Worm (Caenorhabditis elegans) whole organism, young adult: ENCODE data around the gene W05B10.4.

Experiments
- B0035.1 ChIP-seq: sonication (generic microtip); optimal IDR thresholded peaks from 2 replicates; lab custom pipeline; 2016; ENCODE audit warnings: missing genetic modification characterization, mild to moderate bottlenecking, missing compliant biosample characterization, missing genotype, missing genetic modification reagents
- F33H1.4 ChIP-seq: fragments of 200-800 bp; sonication (Bioruptor generic); IDR thresholded peaks from 2 replicates; pipeline ENCODE4 v1.3.6; 2022; ENCODE audit warnings: missing genetic modification reagents, missing genetic modification characterization, missing compliant biosample characterization
- F49E8.2 ChIP-seq: sonication (generic microtip); optimal IDR thresholded peaks from 3 replicates; lab custom pipeline; 2017; ENCODE audit warnings: missing genetic modification characterization, mild to moderate bottlenecking, missing compliant biosample characterization, antibody characterized with exemption, moderate library complexity; ENCODE audit not compliant: insufficient read depth
- F52B5.7 ChIP-seq: sonication (generic microtip); optimal IDR thresholded peaks from 2 replicates; lab custom pipeline; 2016; ENCODE audit warnings: mild to moderate bottlenecking, missing genetic modification characterization, missing compliant biosample characterization
- F57C9.4 ChIP-seq: sonication (generic microtip); optimal IDR thresholded peaks from 2 replicates; lab custom pipeline; 2017; ENCODE audit warnings: mild to moderate bottlenecking, missing genetic modification characterization, missing compliant biosample characterization
- K11D2.4 ChIP-seq: fragments of 200-800 bp; sonication (Bioruptor generic); IDR thresholded peaks from 2 replicates; pipeline ENCODE4 v1.3.6; 2022; ENCODE audit warnings: missing genetic modification reagents, missing genetic modification characterization, missing compliant biosample characterization
- K12H6.12 ChIP-seq: fragments of 200-800 bp; sonication (Bioruptor generic); optimal IDR thresholded peaks from 2 replicates; lab custom pipeline; 2018; ENCODE audit warnings: mild to moderate bottlenecking, missing genetic modification characterization, missing compliant biosample characterization
- Y79H2A.3 ChIP-seq: fragments of 200-800 bp; sonication (Bioruptor generic); conservative IDR thresholded peaks from 2 replicates; pipeline ENCODE4 v1.3.6; 2022; ENCODE audit warnings: missing genetic modification reagents, missing genetic modification characterization, missing compliant biosample characterization
- Y95B8A.8 ChIP-seq: fragments of 200-800 bp; sonication (Bioruptor generic); IDR thresholded peaks from 2 replicates; pipeline ENCODE4 v1.3.6; 2022; ENCODE audit warnings: missing genetic modification reagents, missing genetic modification characterization, missing compliant biosample characterization
- ZK185.1 ChIP-seq: sonication (generic microtip); optimal IDR thresholded peaks from 2 replicates; lab custom pipeline; 2016; ENCODE audit warnings: mild to moderate bottlenecking, missing genetic modification characterization, missing compliant biosample characterization; ENCODE audit not compliant: poor library complexity, severe bottlenecking
- attf-3 ChIP-seq: fragments of 200-800 bp; sonication (Bioruptor generic); conservative IDR thresholded peaks from 2 replicates; pipeline ENCODE4 v1.3.6; 2022; ENCODE audit warnings: missing genetic modification reagents, missing genetic modification characterization, missing compliant biosample characterization
- attf-6 ChIP-seq: fragments of 200-800 bp; sonication (Bioruptor generic); IDR thresholded peaks from 2 replicates; pipeline ENCODE4 v1.3.6; 2022; ENCODE audit warnings: missing genetic modification reagents, missing genetic modification characterization, missing compliant biosample characterization
- bed-1 ChIP-seq: fragments of 200-800 bp; sonication (Bioruptor generic); IDR thresholded peaks from 2 replicates; pipeline ENCODE4 v1.3.6; 2022; ENCODE audit warnings: missing genetic modification reagents, missing genetic modification characterization, missing compliant biosample characterization
- cebp-1 ChIP-seq, 2 experiments: fragments of 200-800 bp in 1 of 2; sonication (Bioruptor generic) in 1 of 2; sonication (generic microtip) in 1 of 2; IDR thresholded peaks in 1 of 2; optimal IDR thresholded peaks in 1 of 2; 2 replicates each; pipeline versions ENCODE4 v1.3.6 to Lab custom; 2017 to 2022; ENCODE audit warnings: missing compliant biosample characterization in 2 of 2, missing genetic modification characterization in 2 of 2, mild to moderate bottlenecking in 1 of 2, missing genetic modification reagents in 1 of 2, moderate library complexity in 1 of 2
- ceh-27 ChIP-seq: fragments of 200-800 bp; sonication (Bioruptor generic); optimal IDR thresholded peaks from 2 replicates; lab custom pipeline; 2018; ENCODE audit warnings: mild to moderate bottlenecking, missing genetic modification characterization, moderate library complexity, missing compliant biosample characterization
- ceh-58 ChIP-seq: fragments of 200-800 bp; sonication (Bioruptor generic); IDR thresholded peaks from 2 replicates; pipeline ENCODE4 v1.3.6; 2022; ENCODE audit warnings: missing genetic modification characterization, missing compliant biosample characterization
- dpff-1 ChIP-seq: sonication (generic microtip); optimal IDR thresholded peaks from 2 replicates; lab custom pipeline; 2017; ENCODE audit warnings: mild to moderate bottlenecking, missing genetic modification characterization, missing compliant biosample characterization
- egl-18 ChIP-seq: fragments of 200-800 bp; sonication (Bioruptor generic); IDR thresholded peaks from 2 replicates; pipeline ENCODE4 v1.3.6; 2022; ENCODE audit warnings: missing genetic modification reagents, missing genetic modification characterization, missing compliant biosample characterization
- egrh-3 ChIP-seq: fragments of 200-800 bp; sonication (Bioruptor generic); IDR thresholded peaks from 2 replicates; pipeline ENCODE4 v1.3.6; 2022; ENCODE audit warnings: missing genetic modification reagents, missing genetic modification characterization, missing compliant biosample characterization
- ekl-4 ChIP-seq: fragments of 200-800 bp; sonication (Bioruptor generic); IDR thresholded peaks from 2 replicates; pipeline ENCODE4 v1.3.6; 2022; ENCODE audit warnings: missing genetic modification reagents, missing genetic modification characterization, missing compliant biosample characterization
- him-1 ChIP-seq: sonication (generic microtip); optimal IDR thresholded peaks from 2 replicates; lab custom pipeline; 2016; ENCODE audit warnings: missing genotype, missing genetic modification reagents, missing genetic modification characterization, missing compliant biosample characterization
- lin-40 ChIP-seq: sonication (generic microtip); optimal IDR thresholded peaks from 2 replicates; lab custom pipeline; 2016; ENCODE audit warnings: missing genetic modification characterization, mild to moderate bottlenecking, missing compliant biosample characterization, missing genotype, missing genetic modification reagents
- lsl-1 ChIP-seq: fragments of 200-800 bp; sonication (Bioruptor generic); optimal IDR thresholded peaks from 2 replicates; lab custom pipeline; 2018; ENCODE audit warnings: mild to moderate bottlenecking, missing genetic modification characterization, moderate library complexity, missing compliant biosample characterization
- lsy-27 ChIP-seq: sonication (generic microtip); optimal IDR thresholded peaks from 2 replicates; lab custom pipeline; 2017; ENCODE audit warnings: missing genetic modification characterization, mild to moderate bottlenecking, missing compliant biosample characterization, antibody characterized with exemption, missing genotype, borderline replicate concordance; ENCODE audit not compliant: insufficient read depth
- madf-10 ChIP-seq: sonication (generic microtip); optimal IDR thresholded peaks from 2 replicates; lab custom pipeline; 2016; ENCODE audit warnings: mild to moderate bottlenecking, missing genetic modification characterization, missing compliant biosample characterization
- madf-3 ChIP-seq: fragments of 200-800 bp; sonication (Bioruptor generic); IDR thresholded peaks from 2 replicates; pipeline ENCODE4 v1.3.6; 2022; ENCODE audit warnings: missing genetic modification reagents, missing genetic modification characterization, missing compliant biosample characterization
- madf-8 ChIP-seq: fragments of 200-800 bp; sonication (Bioruptor generic); conservative IDR thresholded peaks from 2 replicates; pipeline ENCODE4 v1.3.6; 2022; ENCODE audit warnings: missing genetic modification reagents, missing genetic modification characterization, missing compliant biosample characterization
- nfya-1 ChIP-seq: sonication (generic microtip); optimal IDR thresholded peaks from 2 replicates; lab custom pipeline; 2017; ENCODE audit warnings: antibody characterized with exemption, missing compliant biosample characterization, missing genetic modification characterization, borderline replicate concordance; ENCODE audit not compliant: insufficient read depth
- nhr-179 ChIP-seq: sonication (generic microtip); optimal IDR thresholded peaks from 2 replicates; lab custom pipeline; 2016; ENCODE audit warnings: mild to moderate bottlenecking, missing genetic modification characterization, missing compliant biosample characterization
- nhr-80 ChIP-seq: sonication (generic microtip); optimal IDR thresholded peaks from 2 replicates; lab custom pipeline; 2016; ENCODE audit warnings: missing genetic modification characterization, missing compliant biosample characterization
- pha-4 ChIP-seq: fragments of 150-350 bp; sonication (generic microtip); optimal IDR thresholded peaks from 2 replicates; lab custom pipeline; 2014; ENCODE audit warnings: missing biosample characterization, missing genetic modification reagents, missing genetic modification characterization
- rec-8 ChIP-seq, 2 experiments: sonication (generic microtip); optimal IDR thresholded peaks; 2 replicates each; lab custom pipeline; 2016; ENCODE audit warnings: mild to moderate bottlenecking in 2 of 2, missing genetic modification characterization in 2 of 2, missing genetic modification reagents in 2 of 2, missing genotype in 2 of 2, missing biosample characterization in 1 of 2, missing compliant biosample characterization in 1 of 2, moderate library complexity in 1 of 2
- tbp1 ChIP-seq: fragments of 200-800 bp; sonication (Bioruptor generic); optimal IDR thresholded peaks from 2 replicates; lab custom pipeline; 2018; ENCODE audit warnings: mild to moderate bottlenecking, missing genetic modification characterization, missing compliant biosample characterization
- unc-130 ChIP-seq: sonication (generic microtip); optimal IDR thresholded peaks from 2 replicates; lab custom pipeline; 2016; ENCODE audit warnings: missing genetic modification reagents, missing genetic modification characterization, missing compliant biosample characterization
- unc-62 ChIP-seq: fragments of 150-350 bp; optimal IDR thresholded peaks from 2 replicates; lab custom pipeline; 2014; ENCODE audit warnings: missing biosample characterization, missing genetic modification reagents, missing genetic modification characterization
- xnd-1 ChIP-seq: sonication (generic microtip); optimal IDR thresholded peaks from 2 replicates; lab custom pipeline; 2016; ENCODE audit warnings: missing genotype, missing genetic modification reagents, missing genetic modification characterization, missing compliant biosample characterization
- zim-3 ChIP-seq: sonication (generic microtip); optimal IDR thresholded peaks from 2 replicates; lab custom pipeline; 2017; ENCODE audit warnings: mild to moderate bottlenecking, missing genetic modification characterization, moderate library complexity, missing compliant biosample characterization
- ztf-25 ChIP-seq: fragments of 200-800 bp; sonication (Bioruptor generic); IDR thresholded peaks from 2 replicates; pipeline ENCODE4 v1.3.6; 2022; ENCODE audit warnings: missing genetic modification reagents, missing genetic modification characterization, missing compliant biosample characterization
- ztf-28 ChIP-seq: fragments of 200-800 bp; sonication (Bioruptor generic); IDR thresholded peaks from 2 replicates; pipeline ENCODE4 v1.3.6; 2022; ENCODE audit warnings: missing genetic modification reagents, missing genetic modification characterization, missing compliant biosample characterization

The W05B10.4 gene

DNA sequence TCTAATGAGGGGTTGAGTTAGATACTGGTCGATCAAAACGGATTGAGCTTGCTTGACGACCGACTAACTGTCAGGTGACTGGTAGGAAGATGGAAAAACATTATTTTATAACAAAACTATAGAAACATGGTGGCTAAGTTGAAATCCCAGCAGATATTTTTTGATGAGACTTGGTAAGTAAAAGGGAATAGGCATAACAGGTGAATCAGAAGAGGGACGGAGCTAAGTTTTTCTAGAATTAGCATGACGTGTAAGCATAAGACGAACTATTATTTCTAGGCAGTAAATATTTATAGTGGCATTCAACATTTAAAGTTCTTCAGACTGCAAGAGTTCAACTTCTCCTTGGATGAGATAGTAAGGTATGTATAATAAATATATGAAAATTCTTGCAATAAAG is 23.5 kb upstream of the W05B10.4 start, which contains the start of gene F56H9.8:
Gene F56H9.8, plus strand, starts transcription at position 301 of the 400 bp plus-strand sequence.
- no peak for TF ChIP-seq unc-62 (GFP tag; lab: Kevin White, UChicago)
- TF ChIP-seq F57C9.4 (tag; lab: Kevin White, UChicago) = no peak
- no peak for TF ChIP-seq cebp-1 (GFP tag; IDR thresholded peaks at IDR 0.05; lab: Robert Waterston, UW)
- no peak for TF ChIP-seq cebp-1 (tag; optimal IDR thresholded peaks at IDR 0.05; lab: Kevin White, UChicago)
- no peak for TF ChIP-seq ceh-27 (GFP tag; lab: Kevin White, UChicago)
- no peak for TF ChIP-seq ekl-4 (GFP tag; lab: Robert Waterston, UW)
- no peak for TF ChIP-seq F33H1.4
- no peak for TF ChIP-seq pha-4
- TF ChIP-seq lsl-1 (GFP tag; lab: Kevin White, UChicago) = no peak
- TF ChIP-seq him-1 (tag; lab: Kevin White, UChicago) = no peak
- no peak for TF ChIP-seq nhr-179 (tag; lab: Kevin White, UChicago)
- TF ChIP-seq F49E8.2 (tag; lab: Kevin White, UChicago) = no peak
- TF ChIP-seq F52B5.7 = no peak
- no peak for TF ChIP-seq lsy-27 (tag; lab: Kevin White, UChicago)
- no peak for TF ChIP-seq xnd-1
- no peak for TF ChIP-seq egl-18 (GFP tag; lab: Robert Waterston, UW)
- TF ChIP-seq dpff-1 (tag; lab: Kevin White, UChicago) = no peak
- TF ChIP-seq zim-3 (tag; lab: Kevin White, UChicago) = no peak
- no peak for TF ChIP-seq Y95B8A.8 (GFP tag; lab: Robert Waterston, UW)
- TF ChIP-seq attf-6 (GFP tag; lab: Robert Waterston, UW) = no peak
- no peak for TF ChIP-seq tbp1

DNA sequence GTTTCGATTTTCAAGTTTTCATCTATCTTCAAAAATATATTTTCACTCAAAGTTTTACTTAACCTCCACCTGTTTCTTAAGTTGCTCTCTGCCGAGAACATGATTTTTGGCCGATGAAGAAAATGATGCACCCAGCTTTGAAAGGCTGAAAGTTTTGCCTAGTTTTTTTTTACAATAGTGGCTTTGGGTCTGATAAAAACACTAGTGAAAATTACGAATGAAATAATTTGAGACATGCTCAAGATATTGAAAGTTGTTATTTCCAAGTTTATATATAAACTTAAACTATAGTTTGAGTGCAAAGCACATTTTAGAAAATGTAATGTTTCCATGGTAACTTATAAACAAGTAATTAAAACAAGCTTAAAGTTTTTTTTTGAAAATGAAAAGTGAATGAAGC is 18.8 kb upstream of the W05B10.4 start, which contains the start of gene gpa-9:
Gene gpa-9, minus strand, starts transcription at position 101 of the 400 bp plus-strand sequence.
- no peak for TF ChIP-seq Y79H2A.3 (GFP tag; lab: Robert Waterston, UW)
- no peak for TF ChIP-seq nhr-80 (tag; lab: Kevin White, UChicago)
- no peak for TF ChIP-seq ceh-27 (GFP tag; lab: Kevin White, UChicago)
- TF ChIP-seq bed-1 (GFP tag; lab: Robert Waterston, UW) = no peak
- no peak for TF ChIP-seq B0035.1 (tag; lab: Kevin White, UChicago)
- no peak for TF ChIP-seq madf-10 (tag; lab: Kevin White, UChicago)
- TF ChIP-seq lin-40 (tag; lab: Kevin White, UChicago) = no peak
- TF ChIP-seq rec-8 (tag; optimal IDR thresholded peaks at IDR 0.05; lab: Kevin White, UChicago) = no peak
- TF ChIP-seq F49E8.2 (tag; lab: Kevin White, UChicago) = no peak
- TF ChIP-seq, all 124 proteins: peak for 0

- TF ChIP-seq nhr-80 (tag; lab: Kevin White, UChicago) = peak; percentile 53
- TF ChIP-seq dpff-1 (tag; lab: Kevin White, UChicago) = no peak
- peak; percentile 23 for TF ChIP-seq ZK185.1
Measured at ce11 chrV:12649636-12650035, 18.4 kb upstream of the W05B10.4 start, which contains the start of gene lin-25. Gene lin-25 (plus strand): TSS chrV:12649925.

DNA sequence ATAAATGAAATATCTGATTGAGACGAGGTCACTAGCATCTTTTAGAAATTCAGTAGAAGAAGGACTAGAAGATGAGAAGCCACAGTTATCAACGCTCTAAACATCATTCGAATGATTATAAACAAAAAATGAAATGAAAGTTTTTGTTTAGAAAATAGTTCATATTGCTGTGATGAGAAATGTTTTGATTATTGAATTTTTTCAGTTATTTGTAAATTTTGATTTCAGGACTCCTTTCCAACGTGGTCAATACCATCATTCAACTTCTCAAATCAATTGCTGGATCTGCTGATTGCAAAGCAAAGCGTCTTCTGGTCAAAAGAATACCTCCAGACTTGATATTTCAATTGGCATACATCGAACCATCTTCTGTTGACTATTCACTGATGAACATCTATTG is 9.9 kb upstream of the W05B10.4 start, which contains the start of gene W05B10.6:
Gene W05B10.6, minus strand, starts transcription at position 101 of the 400 bp plus-strand sequence.
- TF ChIP-seq K12H6.12 (tag; lab: Kevin White, UChicago) = no peak
- TF ChIP-seq, all 124 proteins: peak for 0

ce11 chrV:12659426-12659825 is 8.6 kb upstream of the W05B10.4 start, which contains the start of gene ccch-3:
Gene ccch-3 (minus strand): TSS chrV:12659687.
- TF ChIP-seq madf-3 (GFP tag; lab: Robert Waterston, UW) (peak; percentile 83), ZK185.1 (no peak), rec-8 (tag; optimal IDR thresholded peaks at IDR 0.05; lab: Kevin White, UChicago) (no peak), F49E8.2 (tag; lab: Kevin White, UChicago) (peak; percentile 20), egrh-3 (GFP tag; lab: Robert Waterston, UW) (no peak), attf-3 (GFP tag; lab: Robert Waterston, UW) (peak; percentile 68), unc-130 (GFP tag; lab: Kevin White, UChicago) (peak; percentile 53), ceh-58 (no peak), tbp1 (peak; percentile 65), ztf-25 (GFP tag; lab: Robert Waterston, UW) (no peak), lin-40 (tag; lab: Kevin White, UChicago) (peak; percentile 70), nfya-1 (tag; lab: Kevin White, UChicago) (no peak), K11D2.4 (GFP tag; lab: Robert Waterston, UW) (0 out of 2 replicates have a peak, but pooled peaks have one; percentile 27), ztf-28 (GFP tag; lab: Robert Waterston, UW) (no peak), madf-8 (no peak)
